Worm (Caenorhabditis elegans): ENCODE results near the gene F58F12.12.

- TF ChIP-seq mab-5 (tag; optimal IDR thresholded peaks at IDR 0.05): no peak
- no peak for TF ChIP-seq unc-120 (tag; optimal IDR thresholded peaks at IDR 0.05; ENCODE audit: poor library complexity, severe bottlenecking)
- no peak for TF ChIP-seq ztf-11 (tag; optimal IDR thresholded peaks at IDR 0.05)
- TF ChIP-seq lin-13 (tag; optimal IDR thresholded peaks at IDR 0.05): no peak
- no peak for TF ChIP-seq ham-2 (GFP tag; optimal IDR thresholded peaks at IDR 0.05)
- TF ChIP-seq elt-1 (tag; optimal IDR thresholded peaks at IDR 0.05; ENCODE audit: borderline replicate concordance, insufficient read depth): no peak
- TF ChIP-seq nhr-76 (tag; optimal IDR thresholded peaks at IDR 0.05): no peak
- no peak for TF ChIP-seq nhr-28 (tag; optimal IDR thresholded peaks at IDR 0.05)
- TF ChIP-seq zip-8 (tag; optimal IDR thresholded peaks at IDR 0.05): no peak
- TF ChIP-seq nhr-237 (tag; optimal IDR thresholded peaks at IDR 0.05): no peak
- no peak for TF ChIP-seq snpc-4 (tag; optimal IDR thresholded peaks at IDR 0.05)
- no peak for TF ChIP-seq elt-3 (tag; optimal IDR thresholded peaks at IDR 0.05)
- TF ChIP-seq unc-39 (tag; optimal IDR thresholded peaks at IDR 0.05): no peak
Observed at ce11 chrII:6380866-6381265, at the start of gene F58F12.12.
